Worm (Caenorhabditis elegans): ENCODE results near the gene eak-4.
"Not testable (repeated sequence)": the region's sequence is repeated elsewhere in the genome, so short reads cannot be mapped to it uniquely, and the experiment has no call there.

Gene eak-4

ce11 chrIV:12487194-12487593 lies 38.1 kb downstream of the eak-4 start, which contains the start of gene sru-26:
sru-26 (plus strand) TSS chrIV:12487494.
- TF ChIP-seq him-1 (tag; optimal IDR thresholded peaks at IDR 0.05) (no peak), dao-5 (tag; optimal IDR thresholded peaks at IDR 0.05) (no peak), W03F9.2 (tag; optimal IDR thresholded peaks at IDR 0.05) (no peak)

ce11 chrIV:12484479-12484878 lies 40.8 kb downstream of the eak-4 start, which contains the start of gene T04A11.4:
T04A11.4 (minus strand) TSS chrIV:12484579.
- not testable (repeated sequence) for TF ChIP-seq him-1, dao-5, W03F9.2 (tag; optimal IDR thresholded peaks at IDR 0.05)

- not testable (repeated sequence) for TF ChIP-seq him-1, W03F9.2, dao-5 (tag; optimal IDR thresholded peaks at IDR 0.05)
These were observed 46.6 kb downstream of the eak-4 start, which contains the start of gene igdb-1 for ce11 chrIV:12478711-12479110. igdb-1 (plus strand) TSS chrIV:12479011.

ce11 chrIV:12476942-12477341 lies 48.4 kb downstream of the eak-4 start, which contains the start of gene T04A11.1:
T04A11.1 (minus strand) TSS chrIV:12477042.
- not testable (repeated sequence) for TF ChIP-seq dao-5, him-1, W03F9.2 (tag; optimal IDR thresholded peaks at IDR 0.05)

Measured in whole organism, L4/young adult.